Worm (Caenorhabditis elegans) whole organism, young adult: ENCODE results near the gene fbxc-25.

Experiments used
- F37B4.10 ChIP-seq: fragments of 200-800 bp; sonication (Bioruptor generic); IDR thresholded peaks from 2 replicates; pipeline ENCODE4 v1.3.6; 2022; ENCODE audit warnings: missing genetic modification characterization, missing compliant biosample characterization
- Y67H2A.10 ChIP-seq: fragments of 200-800 bp; sonication (Bioruptor generic); conservative IDR thresholded peaks from 2 replicates; pipeline ENCODE4 v1.3.6; 2022; ENCODE audit warnings: missing genetic modification reagents, missing genetic modification characterization, missing compliant biosample characterization
- attf-3 ChIP-seq: fragments of 200-800 bp; sonication (Bioruptor generic); conservative IDR thresholded peaks from 2 replicates; pipeline ENCODE4 v1.3.6; 2022; ENCODE audit warnings: missing genetic modification reagents, missing genetic modification characterization, missing compliant biosample characterization
- bed-2 ChIP-seq: fragments of 200-800 bp; sonication (Bioruptor generic); IDR thresholded peaks from 2 replicates; pipeline ENCODE4 v1.3.6; 2022; ENCODE audit warnings: missing genetic modification reagents, missing genetic modification characterization, missing compliant biosample characterization
- ceh-40 ChIP-seq: fragments of 200-800 bp; sonication (Bioruptor generic); IDR thresholded peaks from 2 replicates; pipeline ENCODE4 v1.3.6; 2022; ENCODE audit warnings: missing genetic modification characterization, missing compliant biosample characterization
- egl-18 ChIP-seq: fragments of 200-800 bp; sonication (Bioruptor generic); IDR thresholded peaks from 2 replicates; pipeline ENCODE4 v1.3.6; 2022; ENCODE audit warnings: missing genetic modification reagents, missing genetic modification characterization, missing compliant biosample characterization
- him-1 ChIP-seq: sonication (generic microtip); optimal IDR thresholded peaks from 2 replicates; lab custom pipeline; 2016; ENCODE audit warnings: missing genotype, missing genetic modification reagents, missing genetic modification characterization, missing compliant biosample characterization
- hlh-26 ChIP-seq: fragments of 200-800 bp; sonication (Bioruptor generic); conservative IDR thresholded peaks from 2 replicates; pipeline ENCODE4 v1.3.6; 2022; ENCODE audit warnings: missing genetic modification reagents, missing genetic modification characterization, missing compliant biosample characterization
- lin-26 ChIP-seq: fragments of 200-800 bp; sonication (Bioruptor generic); IDR thresholded peaks from 2 replicates; pipeline ENCODE4 v1.3.6; 2022; ENCODE audit warnings: missing genetic modification reagents, missing genetic modification characterization, missing compliant biosample characterization
- pha-4 ChIP-seq: fragments of 150-350 bp; sonication (generic microtip); optimal IDR thresholded peaks from 2 replicates; lab custom pipeline; 2014; ENCODE audit warnings: missing biosample characterization, missing genetic modification reagents, missing genetic modification characterization
- snpc-4 ChIP-seq, 5 experiments: fragments of 150-350 bp in 1 of 5; sonication (generic microtip) in 4 of 5; optimal IDR thresholded peaks; 2 replicates each; lab custom pipeline; 2014 to 2018; ENCODE audit warnings: missing genetic modification characterization in 5 of 5, missing biosample characterization in 3 of 5, antibody characterized with exemption in 2 of 5, mild to moderate bottlenecking in 2 of 5, missing compliant biosample characterization in 2 of 5, missing genotype in 2 of 5, moderate library complexity in 2 of 5, missing genetic modification reagents in 1 of 5
- sptf-2 ChIP-seq: fragments of 200-800 bp; sonication (Bioruptor generic); optimal IDR thresholded peaks from 2 replicates; lab custom pipeline; 2018; ENCODE audit warnings: mild to moderate bottlenecking, missing genetic modification characterization, missing compliant biosample characterization
- xnd-1 ChIP-seq: sonication (generic microtip); optimal IDR thresholded peaks from 2 replicates; lab custom pipeline; 2016; ENCODE audit warnings: missing genotype, missing genetic modification reagents, missing genetic modification characterization, missing compliant biosample characterization
- ztf-25 ChIP-seq: fragments of 200-800 bp; sonication (Bioruptor generic); IDR thresholded peaks from 2 replicates; pipeline ENCODE4 v1.3.6; 2022; ENCODE audit warnings: missing genetic modification reagents, missing genetic modification characterization, missing compliant biosample characterization

ce11 chrII:2273750-2274149, 22.3 kb downstream of the fbxc-25 start:
- TF ChIP-seq bed-2 (GFP tag; lab: Robert Waterston, UW): no peak
- TF ChIP-seq xnd-1: no peak
- TF ChIP-seq egl-18: no peak
- no peak for TF ChIP-seq him-1 (tag; lab: Kevin White, UChicago)
- no peak for TF ChIP-seq ceh-40 (GFP tag; lab: Robert Waterston, UW)
- TF ChIP-seq lin-26 (GFP tag; lab: Robert Waterston, UW): no peak
- no peak for TF ChIP-seq snpc-4 (GFP tag; optimal IDR thresholded peaks at IDR 0.05; lab: Kevin White, UChicago)
- TF ChIP-seq snpc-4 (tag; optimal IDR thresholded peaks at IDR 0.05; lab: Kevin White, UChicago): no peak
- TF ChIP-seq F37B4.10 (GFP tag; lab: Robert Waterston, UW): no peak
- no peak for TF ChIP-seq hlh-26
- no peak for TF ChIP-seq attf-3 (GFP tag; lab: Robert Waterston, UW)
- TF ChIP-seq Y67H2A.10 (GFP tag; lab: Robert Waterston, UW): no peak
- no peak for TF ChIP-seq ztf-25 (GFP tag; lab: Robert Waterston, UW)
- TF ChIP-seq pha-4: no peak
- no peak for TF ChIP-seq sptf-2
